Worm (Caenorhabditis elegans) whole organism, midembryonic: ENCODE data around the gene K02D10.8.

Experiments
- T22C8.4 ChIP-seq: fragments of 200-800 bp; sonication (Bioruptor generic); IDR thresholded peaks from 2 replicates; pipeline ENCODE4 v1.3.6; 2022; ENCODE audit warnings: missing genetic modification characterization, missing compliant biosample characterization
- flt-1 ChIP-seq: fragments of 200-800 bp; sonication (Bioruptor generic); IDR thresholded peaks from 2 replicates; pipeline ENCODE4 v1.3.6; 2022; ENCODE audit warnings: missing genetic modification characterization, missing compliant biosample characterization
- ref-1 ChIP-seq: fragments of 200-800 bp; sonication (Bioruptor generic); conservative IDR thresholded peaks from 2 replicates; pipeline ENCODE4 v1.3.6; 2022; ENCODE audit warnings: missing genetic modification reagents, missing genetic modification characterization, missing compliant biosample characterization
- tab-1 ChIP-seq: fragments of 200-800 bp; sonication (Bioruptor generic); IDR thresholded peaks from 2 replicates; pipeline ENCODE4 v1.3.6; 2022; ENCODE audit warnings: missing genetic modification characterization, missing compliant biosample characterization

ce11 chrIII:8818599-8818998, 32.4 kb downstream of the K02D10.8 start, which contains the start of gene pat-2:
- TF ChIP-seq ref-1 (GFP tag; lab: Robert Waterston, UW) (no peak), flt-1 (GFP tag; lab: Robert Waterston, UW) (no peak), T22C8.4 (GFP tag; lab: Robert Waterston, UW) (no peak), tab-1 (GFP tag; lab: Robert Waterston, UW) (no peak)
